Fruit fly (Drosophila melanogaster) whole organism, adult: ENCODE data around the gene CG6614.

Experiments
- CG12768 ChIP-seq: fragments of 200-800 bp; sonication (Bioruptor generic); optimal IDR thresholded peaks from 2 replicates; lab custom pipeline; 2017; ENCODE audit warnings: missing biosample characterization, missing genetic modification characterization, mild to moderate bottlenecking, moderate library complexity, missing genetic modification reagents
- CG14711 ChIP-seq: fragments of 200-800 bp; sonication (Bioruptor generic); optimal IDR thresholded peaks from 2 replicates; lab custom pipeline; 2018; ENCODE audit warnings: missing biosample characterization, mild to moderate bottlenecking, missing genetic modification characterization, moderate library complexity
- Clk ChIP-seq: fragments of 200-800 bp; sonication (Bioruptor generic); optimal IDR thresholded peaks from 2 replicates; lab custom pipeline; 2017; ENCODE audit warnings: missing biosample characterization, missing genetic modification characterization
- Crg-1 ChIP-seq: fragments of 200-800 bp; sonication (Bioruptor generic); optimal IDR thresholded peaks from 2 replicates; lab custom pipeline; 2016; ENCODE audit warnings: missing biosample characterization, missing genetic modification characterization
- Hr96 ChIP-seq: fragments of 200-800 bp; sonication (Bioruptor generic); optimal IDR thresholded peaks from 2 replicates; lab custom pipeline; 2016; ENCODE audit warnings: missing biosample characterization, missing genetic modification characterization
- bab1 ChIP-seq: fragments of 200-800 bp; sonication (Bioruptor generic); optimal IDR thresholded peaks from 3 replicates; lab custom pipeline; 2019; ENCODE audit warnings: missing biosample characterization, mild to moderate bottlenecking, missing genetic modification characterization, moderate library complexity
- cic ChIP-seq: fragments of 200-800 bp; sonication (Bioruptor generic); optimal IDR thresholded peaks from 2 replicates; lab custom pipeline; 2017; ENCODE audit warnings: missing biosample characterization, mild to moderate bottlenecking, missing genetic modification characterization, moderate library complexity
- kay ChIP-seq: fragments of 200-800 bp; sonication (Bioruptor generic); peaks from one replicate; lab custom pipeline; 2016; ENCODE audit warnings: missing biosample characterization, missing genetic modification characterization, borderline replicate concordance
- ovo ChIP-seq: fragments of 200-800 bp; sonication (Bioruptor generic); optimal IDR thresholded peaks from 2 replicates; lab custom pipeline; 2016; ENCODE audit warnings: missing biosample characterization, missing genetic modification characterization

- TF ChIP-seq Crg-1 (GFP tag; lab: Kevin White, UChicago) (no peak), cic (no peak), kay (GFP tag; lab: Kevin White, UChicago) (no peak), Hr96 (GFP tag; lab: Kevin White, UChicago) (no peak), CG14711 (tag; lab: Kevin White, UChicago) (no peak), bab1 (GFP tag; lab: Kevin White, UChicago) (no peak), ovo (no peak), Clk (GFP tag; lab: Kevin White, UChicago) (no peak), CG12768 (GFP tag; lab: Kevin White, UChicago) (no peak)
Measured at dm6 chr2L:11651910-11652498, 3.4 kb upstream of the CG6614 start, which contains the start of the genes CG12307 and CG4983.
